Worm (Caenorhabditis elegans): ENCODE results near the gene H05C05.1.

DNA sequence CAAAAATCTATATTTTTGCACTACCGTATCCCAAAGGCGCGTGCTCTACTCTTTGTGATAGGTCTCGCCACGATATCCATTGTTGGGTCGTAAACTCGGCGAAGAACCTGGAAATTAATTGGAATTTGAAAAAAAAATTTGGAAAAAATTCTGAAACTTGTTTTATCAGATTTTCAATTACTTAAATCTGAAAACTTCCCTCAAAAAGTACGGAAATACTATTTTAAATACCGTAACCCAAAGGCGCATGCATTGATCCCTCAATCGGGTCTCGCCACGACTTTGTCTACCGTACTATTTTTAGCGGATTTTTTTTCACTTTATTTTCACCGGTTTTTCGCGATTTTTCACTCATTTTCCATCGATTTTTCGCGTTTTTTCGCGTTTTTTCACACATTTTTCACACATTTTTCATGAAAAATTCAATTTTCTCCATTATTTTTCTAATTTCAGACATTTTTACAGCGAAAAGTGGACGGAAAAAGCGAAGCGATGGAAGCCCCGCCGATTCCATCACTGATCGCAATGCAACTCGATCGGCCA, at the start of gene H05C05.1:
- TF ChIP-seq ceh-18 (tag; optimal IDR thresholded peaks at IDR 0.05) (no peak), lin-11 (tag; optimal IDR thresholded peaks at IDR 0.05) (no peak), K09A11.1 (tag; optimal IDR thresholded peaks at IDR 0.05; ENCODE audit: insufficient read depth) (no peak), fkh-10 (GFP tag; optimal IDR thresholded peaks at IDR 0.05) (no peak), hlh-15 (tag; optimal IDR thresholded peaks at IDR 0.05) (no peak), ama-1 (optimal IDR thresholded peaks at IDR 0.05) (no peak), hlh-8 (tag; optimal IDR thresholded peaks at IDR 0.05) (no peak), sdc-2 (tag; optimal IDR thresholded peaks at IDR 0.05) (no peak), pqm-1 (tag; optimal IDR thresholded peaks at IDR 0.05) (no peak), nhr-11 (tag; optimal IDR thresholded peaks at IDR 0.05) (no peak), nfya-1 (tag; optimal IDR thresholded peaks at IDR 0.05) (no peak), tbx-2 (tag; optimal IDR thresholded peaks at IDR 0.05) (no peak), mec-3 (tag; optimal IDR thresholded peaks at IDR 0.05; ENCODE audit: borderline replicate concordance) (no peak), pax-1 (tag; optimal IDR thresholded peaks at IDR 0.05) (no peak)
